Fruit fly (Drosophila melanogaster): Measurements from ENCODE around the gene SKIP.
A peak's percentile ranks its signal among the peaks of the same experiment; 100 is the strongest.

dm6 chr3R:22328665-22329350 lies 195.2 kb downstream of the SKIP start, which contains the start of gene CG7080:
- TF ChIP-seq usp (GFP tag; optimal IDR thresholded peaks at IDR 0.05) (no peak), OdsH (GFP tag; optimal IDR thresholded peaks at IDR 0.05) (no peak), rgr (GFP tag; optimal IDR thresholded peaks at IDR 0.05) (no peak), CG9705 (GFP tag; optimal IDR thresholded peaks at IDR 0.05) (no peak), ey (GFP tag; optimal IDR thresholded peaks at IDR 0.05) (no peak), CG32264 (GFP tag; optimal IDR thresholded peaks at IDR 0.05) (no peak), Sp1 (GFP tag; optimal IDR thresholded peaks at IDR 0.05) (no peak), fru (GFP tag; optimal IDR thresholded peaks at IDR 0.05) (no peak), h (GFP tag; optimal IDR thresholded peaks at IDR 0.05) (peak; percentile 1), pan (optimal IDR thresholded peaks at IDR 0.05) (no peak), Abd-B (GFP tag; optimal IDR thresholded peaks at IDR 0.05) (no peak)
